Fruit fly (Drosophila melanogaster) whole organism, adult: ENCODE data around the gene CG13360.
A peak's percentile ranks its signal among the peaks of the same experiment; 100 is the strongest.

Source experiments
- CG11617 ChIP-seq: fragments of 200-800 bp; sonication (Bioruptor generic); optimal IDR thresholded peaks from 2 replicates; lab custom pipeline; 2017; ENCODE audit warnings: mild to moderate bottlenecking, missing biosample characterization, missing genetic modification reagents, missing genetic modification characterization
- CG12768 ChIP-seq: fragments of 200-800 bp; sonication (Bioruptor generic); optimal IDR thresholded peaks from 2 replicates; lab custom pipeline; 2017; ENCODE audit warnings: missing biosample characterization, missing genetic modification characterization, mild to moderate bottlenecking, moderate library complexity, missing genetic modification reagents
- CG14711 ChIP-seq: fragments of 200-800 bp; sonication (Bioruptor generic); optimal IDR thresholded peaks from 2 replicates; lab custom pipeline; 2018; ENCODE audit warnings: missing biosample characterization, mild to moderate bottlenecking, missing genetic modification characterization, moderate library complexity
- CG1620 ChIP-seq: fragments of 200-800 bp; sonication (Bioruptor generic); optimal IDR thresholded peaks from 2 replicates; lab custom pipeline; 2016; ENCODE audit warnings: missing biosample characterization, missing genetic modification characterization
- CG33017 ChIP-seq: fragments of 200-800 bp; sonication (Bioruptor generic); optimal IDR thresholded peaks from 2 replicates; lab custom pipeline; 2018; ENCODE audit warnings: missing biosample characterization, mild to moderate bottlenecking, missing genetic modification characterization, moderate library complexity
- CG5204 ChIP-seq: fragments of 200-800 bp; sonication (Bioruptor generic); optimal IDR thresholded peaks from 2 replicates; lab custom pipeline; 2016; ENCODE audit warnings: missing biosample characterization, missing genetic modification characterization
- CG7045 ChIP-seq: fragments of 200-800 bp; sonication (Bioruptor generic); optimal IDR thresholded peaks from 2 replicates; lab custom pipeline; 2017; ENCODE audit warnings: missing biosample characterization, mild to moderate bottlenecking, missing genetic modification characterization
- CG7101 ChIP-seq: fragments of 200-800 bp; sonication (Bioruptor generic); optimal IDR thresholded peaks from 2 replicates; lab custom pipeline; 2018; ENCODE audit warnings: missing biosample characterization, mild to moderate bottlenecking, missing genetic modification characterization, moderate library complexity
- Clk ChIP-seq: fragments of 200-800 bp; sonication (Bioruptor generic); optimal IDR thresholded peaks from 2 replicates; lab custom pipeline; 2017; ENCODE audit warnings: missing biosample characterization, missing genetic modification characterization
- Crg-1 ChIP-seq: fragments of 200-800 bp; sonication (Bioruptor generic); optimal IDR thresholded peaks from 2 replicates; lab custom pipeline; 2016; ENCODE audit warnings: missing biosample characterization, missing genetic modification characterization
- Hr96 ChIP-seq: fragments of 200-800 bp; sonication (Bioruptor generic); optimal IDR thresholded peaks from 2 replicates; lab custom pipeline; 2016; ENCODE audit warnings: missing biosample characterization, missing genetic modification characterization
- Mnt ChIP-seq: fragments of 200-800 bp; sonication (Bioruptor generic); optimal IDR thresholded peaks from 2 replicates; lab custom pipeline; 2016; ENCODE audit warnings: missing biosample characterization, mild to moderate bottlenecking, missing genetic modification characterization
- bab1 ChIP-seq: fragments of 200-800 bp; sonication (Bioruptor generic); optimal IDR thresholded peaks from 3 replicates; lab custom pipeline; 2019; ENCODE audit warnings: missing biosample characterization, mild to moderate bottlenecking, missing genetic modification characterization, moderate library complexity
- cic ChIP-seq: fragments of 200-800 bp; sonication (Bioruptor generic); optimal IDR thresholded peaks from 2 replicates; lab custom pipeline; 2017; ENCODE audit warnings: missing biosample characterization, mild to moderate bottlenecking, missing genetic modification characterization, moderate library complexity
- cnc ChIP-seq, 2 experiments: fragments of >200 bp; optimal IDR thresholded peaks; 2 replicates each; lab custom pipeline; 2017
- kay ChIP-seq: fragments of 200-800 bp; sonication (Bioruptor generic); peaks from one replicate; lab custom pipeline; 2016; ENCODE audit warnings: missing biosample characterization, missing genetic modification characterization, borderline replicate concordance
- ovo ChIP-seq: fragments of 200-800 bp; sonication (Bioruptor generic); optimal IDR thresholded peaks from 2 replicates; lab custom pipeline; 2016; ENCODE audit warnings: missing biosample characterization, missing genetic modification characterization
- pad ChIP-seq: fragments of 200-800 bp; sonication (Bioruptor generic); optimal IDR thresholded peaks from 3 replicates; lab custom pipeline; 2017; ENCODE audit warnings: missing biosample characterization, missing genetic modification characterization, mild to moderate bottlenecking, moderate library complexity, missing genetic modification reagents
- tj ChIP-seq: fragments of 200-800 bp; sonication (Bioruptor generic); optimal IDR thresholded peaks from 3 replicates; lab custom pipeline; 2017; ENCODE audit warnings: missing biosample characterization, mild to moderate bottlenecking, missing genetic modification characterization, moderate library complexity
- toe ChIP-seq: fragments of 200-800 bp; sonication (Bioruptor generic); optimal IDR thresholded peaks from 2 replicates; lab custom pipeline; 2016; ENCODE audit warnings: missing biosample characterization, missing genetic modification characterization

CG13360 gene

dm6 chrX:779344-779743, 10.5 kb downstream of the CG13360 start:
- no peak for TF ChIP-seq CG7101 (tag; lab: Kevin White, UChicago)
- TF ChIP-seq Clk (GFP tag; lab: Kevin White, UChicago), result no peak
- TF ChIP-seq CG5204 (GFP tag; lab: Kevin White, UChicago), result no peak
- TF ChIP-seq cic (GFP tag; lab: Kevin White, UChicago), result no peak
- TF ChIP-seq Hr96 (GFP tag; lab: Kevin White, UChicago), result no peak
- TF ChIP-seq pad, result no peak
- TF ChIP-seq CG14711, result no peak
- TF ChIP-seq CG7045 (GFP tag; lab: Kevin White, UChicago), result no peak
- no peak for TF ChIP-seq tj (GFP tag; lab: Kevin White, UChicago)
- no peak for TF ChIP-seq bab1 (GFP tag; lab: Kevin White, UChicago)
- TF ChIP-seq Crg-1, result no peak
- TF ChIP-seq toe (GFP tag; lab: Kevin White, UChicago), result no peak
- no peak for TF ChIP-seq CG12768
- TF ChIP-seq kay (GFP tag; lab: Kevin White, UChicago), result no peak
- TF ChIP-seq Mnt, result no peak
- TF ChIP-seq CG1620 (GFP tag; lab: Kevin White, UChicago), result no peak
- no peak for TF ChIP-seq cnc (optimal IDR thresholded peaks at IDR 0.05; lab: Kevin White, UChicago)
- TF ChIP-seq ovo (GFP tag; lab: Kevin White, UChicago), result no peak

DNA sequence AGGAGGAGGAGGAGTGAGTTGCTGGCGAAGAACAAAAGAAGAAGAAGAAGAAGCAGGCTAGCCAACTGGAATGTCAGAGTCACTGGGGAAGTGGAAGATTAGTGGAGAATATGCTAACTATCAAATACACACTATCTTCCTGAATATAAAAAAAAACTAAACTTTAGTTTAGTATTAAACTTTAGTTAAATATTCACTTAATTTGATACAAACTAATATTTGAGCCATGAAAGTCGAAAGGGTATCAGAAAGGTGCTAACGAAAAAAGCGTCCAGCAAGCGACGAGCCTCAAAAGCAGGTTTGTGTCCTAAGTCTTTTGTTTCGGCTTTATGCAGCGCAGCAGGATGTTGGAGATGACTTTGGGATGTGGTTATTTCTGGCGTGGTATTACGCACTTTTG, 14.7 kb downstream of the CG13360 start:
- no peak for TF ChIP-seq CG11617

DNA sequence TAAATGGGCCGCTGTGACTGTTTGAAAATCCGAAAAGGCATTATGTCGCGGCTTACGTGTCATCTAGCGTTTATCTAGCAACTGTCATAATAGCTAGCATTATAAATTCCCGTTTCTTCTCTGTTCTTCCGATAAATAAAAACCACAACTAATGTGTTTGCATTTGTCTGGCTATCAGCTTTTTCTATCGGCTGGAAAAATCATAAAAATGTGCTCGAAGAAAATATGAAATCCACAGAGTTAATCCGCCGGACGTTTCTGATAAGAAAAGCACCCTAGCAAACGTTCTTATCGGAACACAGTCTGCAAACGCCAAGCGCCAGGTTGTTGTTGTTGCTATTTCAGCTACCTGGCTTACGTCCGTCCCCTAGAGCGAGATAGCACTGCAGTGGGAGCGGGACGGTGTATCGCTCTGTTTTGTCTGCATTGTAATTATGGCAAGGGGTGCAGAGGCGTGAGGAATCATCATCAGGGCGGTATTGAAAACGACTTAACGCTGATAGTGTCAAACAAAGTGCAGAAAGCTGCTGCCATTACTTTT, 15.7 kb downstream of the CG13360 start:
- TF ChIP-seq kay (GFP tag; lab: Kevin White, UChicago) (no peak), pad (no peak), CG7045 (GFP tag; lab: Kevin White, UChicago) (no peak), CG33017 (tag; lab: Kevin White, UChicago) (no peak), CG12768 (no peak), Crg-1 (no peak), Mnt (no peak)

DNA sequence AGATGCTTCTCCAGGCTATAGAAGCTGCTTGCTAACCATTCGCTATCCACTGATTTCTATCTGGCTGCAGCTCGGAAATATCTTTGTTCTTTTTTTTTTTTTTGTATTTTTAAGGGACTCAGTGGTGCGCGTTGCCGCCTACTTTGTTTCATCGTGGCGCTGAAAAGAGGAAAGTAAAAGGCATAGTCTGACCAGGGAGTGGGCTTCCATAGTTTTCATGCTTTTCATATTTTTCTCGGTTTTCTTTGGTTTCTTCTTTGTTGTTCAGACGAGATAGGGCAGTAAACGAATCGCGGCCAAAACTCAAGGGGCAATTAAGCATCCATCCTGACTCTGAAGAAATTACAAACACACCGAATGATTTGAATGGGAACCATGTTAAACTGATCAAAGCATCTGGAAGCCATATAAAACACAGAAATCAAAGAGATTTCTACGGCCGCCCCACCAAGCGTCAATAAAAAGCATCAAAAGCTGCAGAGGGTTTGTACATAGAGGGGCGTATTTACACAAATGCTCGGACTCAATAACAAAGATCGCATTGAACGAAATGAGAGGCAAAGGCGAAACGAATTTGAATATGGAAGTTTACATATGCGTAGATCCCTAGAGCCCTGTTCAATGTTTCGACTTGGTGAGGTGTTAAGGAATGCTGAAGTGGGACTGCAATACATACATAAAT, 17.4 kb downstream of the CG13360 start:
- TF ChIP-seq ovo (GFP tag; lab: Kevin White, UChicago), result no peak
- TF ChIP-seq CG5204 (GFP tag; lab: Kevin White, UChicago), result no peak
- no peak for TF ChIP-seq Crg-1
- no peak for TF ChIP-seq CG12768
- no peak for TF ChIP-seq cic (GFP tag; lab: Kevin White, UChicago)
- no peak for TF ChIP-seq CG7101 (tag; lab: Kevin White, UChicago)
- no peak for TF ChIP-seq Clk (GFP tag; lab: Kevin White, UChicago)
- TF ChIP-seq Mnt, result no peak

DNA sequence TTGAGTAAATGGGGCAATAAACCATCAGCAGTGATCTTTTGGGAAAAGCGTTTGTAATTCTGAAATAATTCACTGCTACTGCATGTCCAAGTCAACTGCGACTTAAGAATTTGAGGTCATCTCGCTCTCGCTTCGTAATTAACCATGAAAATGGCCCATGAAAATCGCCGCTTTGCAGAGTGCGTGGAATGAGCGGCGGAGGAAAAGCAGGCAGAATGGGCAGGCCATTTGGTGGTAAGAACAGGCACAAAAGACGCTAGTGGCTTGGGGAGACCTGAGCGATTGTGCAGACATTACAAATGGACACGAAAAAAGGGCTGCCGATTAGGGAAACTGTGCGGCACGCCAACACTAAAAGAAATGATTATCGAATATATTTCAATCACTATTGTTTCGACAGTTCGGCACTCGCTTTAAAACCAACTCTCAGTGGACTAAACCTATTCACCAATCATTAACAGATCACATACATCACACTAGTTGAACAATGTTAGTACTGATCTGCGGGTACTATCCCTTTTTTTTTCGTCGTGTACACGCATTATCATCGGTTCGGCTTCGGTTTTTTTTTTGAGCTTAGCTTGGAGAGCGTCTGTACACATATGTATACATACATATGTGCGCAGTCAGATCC, 18.3 kb downstream of the CG13360 start:
- TF ChIP-seq Mnt, result no peak
- no peak for TF ChIP-seq bab1 (GFP tag; lab: Kevin White, UChicago)
- no peak for TF ChIP-seq toe (GFP tag; lab: Kevin White, UChicago)
- TF ChIP-seq CG33017 (tag; lab: Kevin White, UChicago), result no peak
- TF ChIP-seq kay (GFP tag; lab: Kevin White, UChicago), result no peak
- no peak for TF ChIP-seq pad
- TF ChIP-seq CG5204 (GFP tag; lab: Kevin White, UChicago), result no peak

- no peak for TF ChIP-seq Clk (GFP tag; lab: Kevin White, UChicago)
- TF ChIP-seq ovo (GFP tag; lab: Kevin White, UChicago), result no peak
- TF ChIP-seq Mnt, result peak; percentile 44
- peak; percentile 19 for TF ChIP-seq CG14711
- TF ChIP-seq Hr96 (GFP tag; lab: Kevin White, UChicago), result peak; percentile 32
- peak; percentile 68 for TF ChIP-seq tj (GFP tag; lab: Kevin White, UChicago)
- TF ChIP-seq kay (GFP tag; lab: Kevin White, UChicago), result no peak
- TF ChIP-seq CG7101 (tag; lab: Kevin White, UChicago), result peak; percentile 22
- no peak for TF ChIP-seq CG33017 (tag; lab: Kevin White, UChicago)
- peak; percentile 25 for TF ChIP-seq pad
- peak; percentile 69 for TF ChIP-seq bab1 (GFP tag; lab: Kevin White, UChicago)
- TF ChIP-seq CG1620 (GFP tag; lab: Kevin White, UChicago), result no peak
Measured at dm6 chrX:769639-770124, 20.2 kb downstream of the CG13360 start, which contains the start of gene fz3. fz3 (plus strand) TSS chrX:769945.
